Worm (Caenorhabditis elegans) whole organism, L4 larva: ENCODE data around the gene F38B7.17.
A peak's percentile ranks its signal among the peaks of the same experiment; 100 is the strongest.

Experiments used
- aha-1 ChIP-seq: fragments of 150-350 bp; peaks from one replicate; lab custom pipeline; 2014; ENCODE audit warnings: missing biosample characterization, missing genetic modification characterization
- ceh-82 ChIP-seq: sonication (generic microtip); optimal IDR thresholded peaks from 2 replicates; lab custom pipeline; 2017; ENCODE audit warnings: missing biosample characterization, missing genetic modification characterization
- ces-1 ChIP-seq: fragments of 150-350 bp; sonication (generic microtip); optimal IDR thresholded peaks from 4 replicates; lab custom pipeline; 2014; ENCODE audit warnings: missing biosample characterization, missing genetic modification reagents, missing genetic modification characterization
- dpl-1 ChIP-seq: fragments of 150-350 bp; optimal IDR thresholded peaks from 2 replicates; lab custom pipeline; 2014; ENCODE audit warnings: missing biosample characterization, missing genetic modification reagents, missing genetic modification characterization
- nhr-11 ChIP-seq: fragments of 150-350 bp; optimal IDR thresholded peaks from 2 replicates; lab custom pipeline; 2014; ENCODE audit warnings: missing biosample characterization, missing genetic modification characterization

DNA sequence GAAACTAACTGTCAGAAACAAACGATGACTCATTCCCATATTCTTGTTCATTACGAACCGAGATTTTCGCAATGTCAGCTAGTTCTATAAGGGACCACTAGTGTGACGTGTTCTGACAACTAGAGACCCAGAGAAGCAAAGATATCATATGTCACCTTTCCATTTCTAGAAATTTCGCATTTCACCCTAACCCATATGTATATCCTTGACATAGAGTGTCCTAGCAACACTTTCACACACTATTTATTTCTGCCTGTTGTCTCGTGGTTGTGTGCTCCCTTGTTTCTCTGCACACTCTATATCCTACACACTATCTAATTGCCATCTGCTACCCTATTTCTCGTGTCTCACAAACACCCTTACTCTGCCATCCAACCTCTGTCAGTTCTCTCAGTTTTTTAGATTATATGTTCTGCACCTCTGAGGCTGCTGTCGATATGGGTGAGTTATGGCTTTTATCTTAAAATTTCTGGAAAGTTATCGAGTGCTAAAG lies at the start of gene F38B7.17, which contains the start of gene F38B7.3:
- TF ChIP-seq ceh-82 (tag; lab: Kevin White, UChicago): no peak
- TF ChIP-seq aha-1 (tag; lab: Kevin White, UChicago): no peak
- TF ChIP-seq nhr-11: peak; percentile 60
- TF ChIP-seq dpl-1: peak; percentile 27
- TF ChIP-seq ces-1: no peak
